Fruit fly (Drosophila melanogaster) whole organism, embryonic: ENCODE measurements around the gene CatB.

Experiments
- Awh ChIP-seq: fragments of 200-800 bp; sonication (Bioruptor generic); IDR thresholded peaks from 2 replicates; pipeline ENCODE4, ENCODE4 v1.3.6; 2022; ENCODE audit warnings: missing biosample characterization, missing genetic modification characterization
- CG10209 ChIP-seq: fragments of 200-800 bp; sonication (Bioruptor generic); optimal IDR thresholded peaks from 3 replicates; lab custom pipeline; 2017; ENCODE audit warnings: missing biosample characterization, mild to moderate bottlenecking, missing genetic modification characterization, missing genetic modification reagents
- CG10462 ChIP-seq: fragments of 200-800 bp; sonication (Bioruptor generic); optimal IDR thresholded peaks from 2 replicates; lab custom pipeline; 2016; ENCODE audit warnings: missing biosample characterization, missing genetic modification characterization
- CG12104 ChIP-seq: fragments of 200-800 bp; sonication (Bioruptor generic); optimal IDR thresholded peaks from 3 replicates; lab custom pipeline; 2016; ENCODE audit warnings: missing biosample characterization, missing genetic modification characterization
- CG12236 ChIP-seq: fragments of 200-800 bp; sonication (Bioruptor generic); optimal IDR thresholded peaks from 2 replicates; lab custom pipeline; 2016; ENCODE audit warnings: missing biosample characterization, missing genetic modification characterization
- CG14710 ChIP-seq: fragments of 200-800 bp; sonication (Bioruptor generic); optimal IDR thresholded peaks from 3 replicates; lab custom pipeline; 2019; ENCODE audit warnings: missing biosample characterization, mild to moderate bottlenecking, missing genetic modification characterization, moderate library complexity
- CG1529 ChIP-seq: fragments of 200-800 bp; sonication (Bioruptor generic); optimal IDR thresholded peaks from 3 replicates; lab custom pipeline; 2018; ENCODE audit warnings: missing biosample characterization, missing genetic modification characterization
- CG17802 ChIP-seq: fragments of 200-800 bp; sonication (Bioruptor generic); optimal IDR thresholded peaks from 2 replicates; lab custom pipeline; 2018; ENCODE audit warnings: missing biosample characterization, mild to moderate bottlenecking, missing genetic modification characterization, moderate library complexity
- CG18011 ChIP-seq: fragments of 200-800 bp; sonication (Bioruptor generic); optimal IDR thresholded peaks from 2 replicates; lab custom pipeline; 2017; ENCODE audit warnings: missing biosample characterization, missing genetic modification characterization, mild to moderate bottlenecking, moderate library complexity, missing genotype
- CG2889 ChIP-seq: fragments of 200-800 bp; sonication (Bioruptor generic); IDR thresholded peaks from 3 replicates; pipeline ENCODE4 v1.3.6; 2022; ENCODE audit warnings: missing biosample characterization, missing genetic modification characterization
- CG3065 ChIP-seq: fragments of 200-800 bp; sonication (Bioruptor generic); optimal IDR thresholded peaks from 2 replicates; lab custom pipeline; 2016; ENCODE audit warnings: missing biosample characterization, missing genetic modification characterization
- CG3281 ChIP-seq: fragments of 200-800 bp; sonication (Bioruptor generic); optimal IDR thresholded peaks from 3 replicates; lab custom pipeline; 2017; ENCODE audit warnings: missing biosample characterization, mild to moderate bottlenecking, missing genetic modification characterization
- CG3726 ChIP-seq: fragments of 200-800 bp; sonication (Bioruptor generic); IDR thresholded peaks from 3 replicates; pipeline ENCODE4, ENCODE4 v1.3.6; 2022; ENCODE audit warnings: missing biosample characterization, missing genetic modification characterization
- CG6272 ChIP-seq: fragments of 200-800 bp; sonication (Bioruptor generic); IDR thresholded peaks from 2 replicates; pipeline ENCODE4 v1.3.6; 2022; ENCODE audit warnings: missing biosample characterization, missing genetic modification characterization
- CG6813 ChIP-seq: fragments of 200-800 bp; sonication (Bioruptor generic); optimal IDR thresholded peaks from 2 replicates; lab custom pipeline; 2017; ENCODE audit warnings: missing biosample characterization, missing genetic modification characterization, mild to moderate bottlenecking, moderate library complexity, missing genetic modification reagents
- CG7556 ChIP-seq: fragments of 200-800 bp; sonication (Bioruptor generic); optimal IDR thresholded peaks from 2 replicates; lab custom pipeline; 2017; ENCODE audit warnings: missing biosample characterization, mild to moderate bottlenecking, missing genetic modification characterization
- CG7745 ChIP-seq: fragments of 200-800 bp; sonication (Bioruptor generic); optimal IDR thresholded peaks from 2 replicates; lab custom pipeline; 2018; ENCODE audit warnings: missing biosample characterization, mild to moderate bottlenecking, missing genetic modification characterization, moderate library complexity
- CG7839 ChIP-seq: fragments of 200-800 bp; sonication (Bioruptor generic); optimal IDR thresholded peaks from 3 replicates; lab custom pipeline; 2018; ENCODE audit warnings: missing biosample characterization, mild to moderate bottlenecking, missing genetic modification characterization, moderate library complexity
- CG8281 ChIP-seq: fragments of 200-800 bp; sonication (Bioruptor generic); optimal IDR thresholded peaks from 2 replicates; lab custom pipeline; 2018; ENCODE audit warnings: missing biosample characterization, mild to moderate bottlenecking, missing genetic modification characterization, moderate library complexity
- CG8924 ChIP-seq: fragments of 200-800 bp; optimal IDR thresholded peaks from 3 replicates; lab custom pipeline; 2019; ENCODE audit warnings: missing biosample characterization, mild to moderate bottlenecking, missing genetic modification characterization, moderate library complexity
- CG9437 ChIP-seq: fragments of 200-800 bp; sonication (Bioruptor generic); optimal IDR thresholded peaks from 2 replicates; lab custom pipeline; 2018; ENCODE audit warnings: missing biosample characterization, mild to moderate bottlenecking, missing genetic modification characterization
- CG9932 ChIP-seq: fragments of 200-800 bp; sonication (Bioruptor generic); IDR thresholded peaks from 2 replicates; pipeline ENCODE4 v1.3.6; 2022; ENCODE audit warnings: missing biosample characterization, missing genetic modification characterization
- Doc3 ChIP-seq: fragments of 200-800 bp; sonication (Bioruptor generic); IDR thresholded peaks from 3 replicates; pipeline ENCODE4 v1.3.6; 2022; ENCODE audit warnings: missing biosample characterization, missing genetic modification characterization; ENCODE audit not compliant: partially characterized antibody
- Eip74EF ChIP-seq, 2 experiments: fragments of 200-800 bp in 1 of 2; fragments of >200 bp in 1 of 2; sonication (Bioruptor generic) in 1 of 2; optimal IDR thresholded peaks; 2 replicates each; lab custom pipeline; 2017 to 2019; ENCODE audit warnings: missing biosample characterization in 2 of 2, missing genetic modification characterization in 2 of 2, mild to moderate bottlenecking in 1 of 2, moderate library complexity in 1 of 2
- Hmr ChIP-seq: fragments of 200-800 bp; sonication (Bioruptor generic); optimal IDR thresholded peaks from 3 replicates; lab custom pipeline; 2017; ENCODE audit warnings: mild to moderate bottlenecking, missing biosample characterization, missing genetic modification reagents, missing genetic modification characterization
- Hmx ChIP-seq: fragments of 200-800 bp; sonication (Bioruptor generic); optimal IDR thresholded peaks from 2 replicates; lab custom pipeline; 2016; ENCODE audit warnings: missing biosample characterization, missing genetic modification characterization
- Oli ChIP-seq: fragments of 200-800 bp; sonication (Bioruptor generic); optimal IDR thresholded peaks from 2 replicates; lab custom pipeline; 2018; ENCODE audit warnings: missing biosample characterization, mild to moderate bottlenecking, missing genetic modification characterization, moderate library complexity
- Side ChIP-seq: fragments of 200-800 bp; sonication (Bioruptor generic); optimal IDR thresholded peaks from 2 replicates; lab custom pipeline; 2016; ENCODE audit warnings: missing biosample characterization, missing genetic modification characterization
- Taf1 ChIP-seq: fragments of 200-800 bp; sonication (Bioruptor generic); IDR thresholded peaks from 2 replicates; pipeline ENCODE4 v1.3.6; 2022; ENCODE audit warnings: missing biosample characterization, missing genetic modification characterization
- ab ChIP-seq: fragments of 200-800 bp; sonication (Bioruptor generic); optimal IDR thresholded peaks from 2 replicates; lab custom pipeline; 2016; ENCODE audit warnings: missing biosample characterization, missing genetic modification characterization
- caup ChIP-seq: fragments of 200-800 bp; sonication (Bioruptor generic); optimal IDR thresholded peaks from 3 replicates; lab custom pipeline; 2017; ENCODE audit warnings: missing biosample characterization, mild to moderate bottlenecking, missing genetic modification characterization, moderate library complexity; ENCODE audit not compliant: severe bottlenecking
- chinmo ChIP-seq: fragments of 200-800 bp; sonication (Bioruptor generic); IDR thresholded peaks from 4 replicates; pipeline ENCODE4 v1.3.6; 2022; ENCODE audit warnings: missing biosample characterization, missing genetic modification characterization; ENCODE audit not compliant: partially characterized antibody
- ems ChIP-seq: fragments of 200-800 bp; sonication (Bioruptor generic); optimal IDR thresholded peaks from 3 replicates; lab custom pipeline; 2016; ENCODE audit warnings: missing biosample characterization, missing genetic modification characterization
- esg ChIP-seq: fragments of 200-800 bp; sonication (Bioruptor generic); conservative IDR thresholded peaks from 2 replicates; pipeline ENCODE4 v1.3.6; 2022; ENCODE audit warnings: missing biosample characterization, missing genetic modification characterization
- fd64A ChIP-seq: fragments of 200-800 bp; sonication (Bioruptor generic); optimal IDR thresholded peaks from 3 replicates; lab custom pipeline; 2018; ENCODE audit warnings: missing biosample characterization, mild to moderate bottlenecking, missing genetic modification characterization
- kni ChIP-seq: fragments of 200-800 bp; sonication (Bioruptor generic); optimal IDR thresholded peaks from 3 replicates; lab custom pipeline; 2017; ENCODE audit warnings: mild to moderate bottlenecking, missing biosample characterization, missing genetic modification reagents, missing genetic modification characterization
- lab ChIP-seq: fragments of 200-800 bp; sonication (Bioruptor generic); optimal IDR thresholded peaks from 3 replicates; lab custom pipeline; 2017; ENCODE audit warnings: missing biosample characterization, missing genetic modification characterization, mild to moderate bottlenecking, moderate library complexity, missing genetic modification reagents
- lov ChIP-seq, 2 experiments: fragments of 200-800 bp in 1 of 2; fragments of >200 bp in 1 of 2; sonication (Bioruptor generic) in 1 of 2; IDR thresholded peaks in 1 of 2; optimal IDR thresholded peaks in 1 of 2; 2 replicates in 1 of 2; 3 replicates in 1 of 2; pipeline versions ENCODE4 v1.3.6 to Lab custom; 2017 to 2022; ENCODE audit warnings: missing biosample characterization in 1 of 2, missing genetic modification characterization in 1 of 2
- mam ChIP-seq: fragments of 200-800 bp; sonication (Bioruptor generic); optimal IDR thresholded peaks from 3 replicates; lab custom pipeline; 2016; ENCODE audit warnings: missing biosample characterization, missing genetic modification characterization
- pum ChIP-seq: fragments of 200-800 bp; sonication (Bioruptor generic); optimal IDR thresholded peaks from 2 replicates; lab custom pipeline; 2016; ENCODE audit warnings: missing biosample characterization, missing genetic modification characterization
- pzg ChIP-seq: fragments of 200-800 bp; sonication (Bioruptor generic); optimal IDR thresholded peaks from 3 replicates; lab custom pipeline; 2018; ENCODE audit warnings: missing biosample characterization, mild to moderate bottlenecking, missing genetic modification characterization, moderate library complexity
- row ChIP-seq: fragments of 200-800 bp; sonication (Bioruptor generic); IDR thresholded peaks from 3 replicates; pipeline ENCODE4 v1.3.6; 2022; ENCODE audit warnings: missing biosample characterization, missing genetic modification characterization
- run ChIP-seq: fragments of 200-800 bp; sonication (Bioruptor generic); optimal IDR thresholded peaks from 3 replicates; lab custom pipeline; 2018; ENCODE audit warnings: missing biosample characterization, mild to moderate bottlenecking, missing genetic modification characterization
- sima ChIP-seq: fragments of 200-800 bp; sonication (Bioruptor generic); optimal IDR thresholded peaks from 2 replicates; lab custom pipeline; 2016; ENCODE audit warnings: missing biosample characterization, missing genetic modification characterization
- sisA ChIP-seq: fragments of 200-800 bp; sonication (Bioruptor generic); IDR thresholded peaks from 2 replicates; pipeline ENCODE4 v1.3.6; 2022; ENCODE audit warnings: missing biosample characterization, missing genetic modification characterization
- slbo ChIP-seq: fragments of 200-800 bp; sonication (Bioruptor generic); IDR thresholded peaks from 2 replicates; pipeline ENCODE4 v1.3.6; 2022; ENCODE audit warnings: missing biosample characterization, missing genetic modification characterization
- slp2 ChIP-seq: fragments of 200-800 bp; sonication (Bioruptor generic); optimal IDR thresholded peaks from 2 replicates; lab custom pipeline; 2016; ENCODE audit warnings: missing biosample characterization, missing genetic modification characterization
- sna ChIP-seq: fragments of 200-800 bp; sonication (Bioruptor generic); IDR thresholded peaks from 2 replicates; pipeline ENCODE4 v1.3.6; 2022; ENCODE audit warnings: missing biosample characterization, missing genetic modification characterization; ENCODE audit not compliant: partially characterized antibody

Gene CatB

DNA sequence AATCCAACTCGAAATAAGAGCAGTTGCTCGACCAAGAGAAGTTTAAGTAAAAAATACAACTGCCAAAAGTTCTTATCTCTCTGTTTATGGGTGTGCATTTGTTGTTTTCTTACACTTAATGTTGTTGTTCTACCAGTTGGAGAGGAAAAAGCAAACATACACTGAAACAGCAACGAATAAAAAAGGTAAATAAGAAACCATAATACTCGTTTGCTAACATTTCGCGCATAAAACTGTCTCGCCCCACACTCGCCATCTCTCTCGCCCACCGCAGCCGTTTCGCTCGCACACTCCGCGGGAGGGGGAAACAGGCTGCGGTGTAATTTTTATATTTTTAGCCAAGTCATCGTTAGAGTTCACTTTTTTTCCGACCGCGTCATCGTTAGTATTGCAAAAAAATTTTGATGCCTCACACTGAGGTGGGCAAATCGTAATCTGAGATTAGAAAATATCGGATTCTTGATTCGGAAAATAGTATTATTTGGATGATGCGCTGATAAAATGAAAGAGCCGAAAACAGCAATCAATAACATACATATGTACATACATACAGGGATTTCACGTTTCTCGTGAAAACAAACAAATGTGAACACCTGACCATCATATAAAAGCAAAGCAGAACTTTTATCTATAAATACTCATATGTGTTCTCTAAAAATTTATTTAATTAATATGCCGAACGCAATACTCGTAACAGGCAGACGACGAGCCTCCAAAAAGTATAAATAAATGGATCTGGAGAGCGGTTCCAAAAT lies 12.8 kb upstream of the CatB start (continued):
- TF ChIP-seq slbo (GFP tag; lab: Robert Waterston, UW) (no peak), CG10209 (GFP tag; lab: Kevin White, UChicago) (peak; percentile 49), Awh (GFP tag; lab: Robert Waterston, UW) (no peak), Eip74EF (GFP tag; optimal IDR thresholded peaks at IDR 0.05; lab: Kevin White, UChicago) (no peak), CG7745 (tag; lab: Kevin White, UChicago) (no peak), run (tag; lab: Kevin White, UChicago) (no peak), CG18011 (peak; percentile 9), ab (GFP tag; lab: Kevin White, UChicago) (no peak), CG12236 (GFP tag; lab: Kevin White, UChicago) (no peak), CG12104 (peak; percentile 5), CG7556 (GFP tag; lab: Kevin White, UChicago) (no peak), Side (peak; percentile 25), CG6272 (GFP tag; lab: Robert Waterston, UW) (no peak), CG9932 (peak; percentile 75), CG17802 (no peak), pzg (GFP tag; lab: Kevin White, UChicago) (no peak), CG3065 (GFP tag; lab: Kevin White, UChicago) (no peak), CG14710 (no peak), Taf1 (GFP tag; lab: Robert Waterston, UW) (no peak), sima (no peak), Oli (tag; lab: Kevin White, UChicago) (no peak), CG3281 (GFP tag; lab: Kevin White, UChicago) (peak; percentile 60), row (GFP tag; lab: Robert Waterston, UW) (peak; percentile 46; the same call in 2 of the 3 replicates), sisA (GFP tag; lab: Robert Waterston, UW) (no peak), caup (GFP tag; lab: Kevin White, UChicago) (peak; percentile 74), CG10462 (no peak), Hmx (GFP tag; lab: Kevin White, UChicago) (no peak), CG1529 (no peak), lab (peak; percentile 68), Hmr (GFP tag; lab: Kevin White, UChicago) (peak; percentile 86), chinmo (GFP tag; lab: Robert Waterston, UW) (0 out of 4 replicates have a peak, but pooled peaks have one; percentile 28), lov (optimal IDR thresholded peaks at IDR 0.05; lab: Kevin White, UChicago) (no peak), lov (GFP tag; IDR thresholded peaks at IDR 0.05; lab: Robert Waterston, UW) (no peak), slp2 (no peak), mam (GFP tag; lab: Kevin White, UChicago) (peak; percentile 32), CG8924 (tag; lab: Kevin White, UChicago) (no peak), CG6813 (GFP tag; lab: Kevin White, UChicago) (no peak), CG2889 (GFP tag; lab: Robert Waterston, UW) (no peak), CG9437 (no peak), CG7839 (tag; lab: Kevin White, UChicago) (peak; percentile 5), Doc3 (no peak), fd64A (GFP tag; lab: Kevin White, UChicago) (no peak), ems (GFP tag; lab: Kevin White, UChicago) (no peak), pum (GFP tag; lab: Kevin White, UChicago) (no peak), CG3726 (GFP tag; lab: Robert Waterston, UW) (no peak), CG8281 (tag; lab: Kevin White, UChicago) (no peak), kni (GFP tag; lab: Kevin White, UChicago) (peak; percentile 9), esg (no peak), sna (GFP tag; lab: Robert Waterston, UW) (no peak)
